Worm (Caenorhabditis elegans): ENCODE data around the gene ZK666.2.

DNA sequence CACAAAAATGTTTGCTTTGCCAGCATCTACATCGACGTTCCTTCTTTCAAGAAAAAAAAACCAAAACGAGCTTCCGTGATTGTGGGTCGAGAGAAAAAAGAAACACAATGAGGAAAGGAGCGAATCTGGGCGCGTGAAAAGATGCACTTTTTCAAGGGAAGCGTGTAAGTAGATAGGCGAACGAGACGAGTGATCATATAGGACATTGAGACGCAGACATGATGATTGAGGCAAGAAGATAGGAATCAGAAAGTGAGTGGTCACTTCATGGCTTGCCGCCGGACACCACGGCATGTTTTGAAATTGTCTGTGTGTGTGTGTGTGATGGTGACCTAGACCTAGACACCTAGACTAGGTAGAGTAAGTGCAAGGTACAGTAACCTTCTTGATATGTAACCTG is 29.9 kb upstream of the ZK666.2 start:
- TF ChIP-seq nhr-28 (tag; optimal IDR thresholded peaks at IDR 0.05), result peak; percentile 64
- no peak for TF ChIP-seq nhr-237 (tag; optimal IDR thresholded peaks at IDR 0.05)
- no peak for TF ChIP-seq ztf-7 (tag; optimal IDR thresholded peaks at IDR 0.05)
- no peak for TF ChIP-seq lin-15B (tag; optimal IDR thresholded peaks at IDR 0.05)
- TF ChIP-seq lin-39 (tag; optimal IDR thresholded peaks at IDR 0.05), result no peak
- TF ChIP-seq hlh-30 (tag; optimal IDR thresholded peaks at IDR 0.05; ENCODE audit: insufficient read depth), result peak; percentile 87
- no peak for TF ChIP-seq dpl-1 (GFP tag; optimal IDR thresholded peaks at IDR 0.05)
- no peak for TF ChIP-seq sdz-12 (GFP tag; optimal IDR thresholded peaks at IDR 0.05)
- no peak for TF ChIP-seq gei-8 (GFP tag; optimal IDR thresholded peaks at IDR 0.05)

Measured in whole organism, L4 larva.